Worm (Caenorhabditis elegans) whole organism, late embryonic: ENCODE measurements around the gene Y39A1A.18.

Source experiments
- K09A11.1 ChIP-seq: sonication (generic microtip); optimal IDR thresholded peaks from 2 replicates; lab custom pipeline; 2017; ENCODE audit warnings: antibody characterized with exemption, mild to moderate bottlenecking, missing genetic modification characterization, missing compliant biosample characterization; ENCODE audit not compliant: insufficient read depth
- ceh-19 ChIP-seq: fragments of 200-800 bp; sonication (Bioruptor generic); optimal IDR thresholded peaks from 2 replicates; lab custom pipeline; 2018; ENCODE audit warnings: mild to moderate bottlenecking, missing genetic modification characterization, missing compliant biosample characterization
- ceh-24 ChIP-seq: sonication (generic microtip); optimal IDR thresholded peaks from 2 replicates; lab custom pipeline; 2016; ENCODE audit warnings: mild to moderate bottlenecking, missing genetic modification characterization, missing compliant biosample characterization
- ceh-30 ChIP-seq: fragments of 150-350 bp; optimal IDR thresholded peaks from 2 replicates; lab custom pipeline; 2014; ENCODE audit warnings: missing biosample characterization, missing genetic modification characterization
- ceh-31 ChIP-seq: sonication (generic microtip); optimal IDR thresholded peaks from 2 replicates; lab custom pipeline; 2016; ENCODE audit warnings: missing genetic modification characterization, missing compliant biosample characterization
- che-1 ChIP-seq: sonication (generic microtip); optimal IDR thresholded peaks from 2 replicates; lab custom pipeline; 2016; ENCODE audit warnings: mild to moderate bottlenecking, missing genetic modification characterization, missing compliant biosample characterization
- elt-4 ChIP-seq: sonication (generic microtip); optimal IDR thresholded peaks from 2 replicates; lab custom pipeline; 2016; ENCODE audit warnings: missing genetic modification characterization, missing compliant biosample characterization
- ets-4 ChIP-seq: sonication (generic microtip); optimal IDR thresholded peaks from 2 replicates; lab custom pipeline; 2016; ENCODE audit warnings: missing genetic modification characterization, missing compliant biosample characterization
- eyg-1 ChIP-seq: sonication (generic microtip); optimal IDR thresholded peaks from 2 replicates; lab custom pipeline; 2016; ENCODE audit warnings: missing genotype, missing genetic modification characterization, missing compliant biosample characterization
- nhr-11 ChIP-seq: fragments of 150-350 bp; optimal IDR thresholded peaks from 2 replicates; lab custom pipeline; 2014; ENCODE audit warnings: missing biosample characterization, missing genetic modification characterization
- pag-3 ChIP-seq: sonication (generic microtip); optimal IDR thresholded peaks from 2 replicates; lab custom pipeline; 2016; ENCODE audit warnings: missing compliant biosample characterization, missing genetic modification characterization, borderline replicate concordance
- pha-4 ChIP-seq: fragments of 150-350 bp; optimal IDR thresholded peaks from 2 replicates; lab custom pipeline; 2018; ENCODE audit warnings: missing biosample characterization, missing genetic modification reagents, missing genetic modification characterization
- rnt-1 ChIP-seq: sonication (generic microtip); optimal IDR thresholded peaks from 2 replicates; lab custom pipeline; 2016; ENCODE audit warnings: missing genetic modification characterization, missing compliant biosample characterization
- unc-55 ChIP-seq: sonication (generic microtip); optimal IDR thresholded peaks from 2 replicates; lab custom pipeline; 2017; ENCODE audit warnings: missing biosample characterization, missing genetic modification reagents, missing genetic modification characterization

- TF ChIP-seq nhr-11 (tag; lab: Kevin White, UChicago) = no peak
- TF ChIP-seq pag-3 (tag; lab: Kevin White, UChicago) = no peak
- TF ChIP-seq pha-4 (tag; lab: Kevin White, UChicago) = no peak
- TF ChIP-seq ceh-24 = no peak
- no peak for TF ChIP-seq eyg-1 (tag; lab: Kevin White, UChicago)
- peak; percentile 44 for TF ChIP-seq ceh-19 (GFP tag; lab: Kevin White, UChicago)
- TF ChIP-seq unc-55 (GFP tag; lab: Kevin White, UChicago) = no peak
- TF ChIP-seq ceh-30 (tag; lab: Kevin White, UChicago) = no peak
- no peak for TF ChIP-seq rnt-1 (tag; lab: Kevin White, UChicago)
- TF ChIP-seq K09A11.1 (tag; lab: Kevin White, UChicago) = no peak
- no peak for TF ChIP-seq ets-4
- no peak for TF ChIP-seq che-1
- TF ChIP-seq elt-4 (tag; lab: Kevin White, UChicago) = no peak
- TF ChIP-seq ceh-31 (tag; lab: Kevin White, UChicago) = no peak
These were observed 22.4 kb downstream of the Y39A1A.18 start for ce11 chrIII:10671894-10672293.
